Fruit fly (Drosophila melanogaster) whole organism, embryonic: ENCODE measurements around the gene CG14286.

Source experiments
- CG10959 ChIP-seq: fragments of 200-800 bp; sonication (Bioruptor generic); IDR thresholded peaks from 2 replicates; pipeline ENCODE4 v1.3.6; 2022; ENCODE audit warnings: missing biosample characterization, missing genetic modification characterization
- CG11085 ChIP-seq: fragments of 200-800 bp; sonication (Bioruptor generic); IDR thresholded peaks from 2 replicates; pipeline ENCODE4 v1.3.6; 2022; ENCODE audit warnings: missing biosample characterization, missing genetic modification characterization
- CG13624 ChIP-seq: fragments of 200-800 bp; sonication (Bioruptor generic); optimal IDR thresholded peaks from 2 replicates; lab custom pipeline; 2016; ENCODE audit warnings: missing biosample characterization, missing genetic modification characterization
- CG15601 ChIP-seq: fragments of 200-800 bp; sonication (Bioruptor generic); optimal IDR thresholded peaks from 3 replicates; lab custom pipeline; 2019; ENCODE audit warnings: missing biosample characterization, mild to moderate bottlenecking, missing genetic modification characterization, moderate library complexity
- CG2678 ChIP-seq: fragments of 200-800 bp; sonication (Bioruptor generic); optimal IDR thresholded peaks from 3 replicates; lab custom pipeline; 2019; ENCODE audit warnings: missing biosample characterization, mild to moderate bottlenecking, missing genetic modification characterization, moderate library complexity
- CG3065 ChIP-seq: fragments of 200-800 bp; sonication (Bioruptor generic); optimal IDR thresholded peaks from 2 replicates; lab custom pipeline; 2016; ENCODE audit warnings: missing biosample characterization, missing genetic modification characterization
- CG31365 ChIP-seq: fragments of 200-800 bp; sonication (Bioruptor generic); optimal IDR thresholded peaks from 2 replicates; lab custom pipeline; 2018; ENCODE audit warnings: missing biosample characterization, mild to moderate bottlenecking, missing genetic modification characterization
- CG3995 ChIP-seq: fragments of 200-800 bp; sonication (Bioruptor generic); optimal IDR thresholded peaks from 3 replicates; lab custom pipeline; 2016; ENCODE audit warnings: missing biosample characterization, missing genetic modification characterization
- CG4424 ChIP-seq: fragments of 200-800 bp; sonication (Bioruptor generic); optimal IDR thresholded peaks from 3 replicates; lab custom pipeline; 2016; ENCODE audit warnings: missing biosample characterization, missing genetic modification characterization
- CG7786 ChIP-seq: fragments of 200-800 bp; sonication (Bioruptor generic); optimal IDR thresholded peaks from 2 replicates; lab custom pipeline; 2016; ENCODE audit warnings: missing biosample characterization, missing genetic modification characterization
- CG7928 ChIP-seq: fragments of 200-800 bp; sonication (Bioruptor generic); optimal IDR thresholded peaks from 2 replicates; lab custom pipeline; 2017; ENCODE audit warnings: missing biosample characterization, mild to moderate bottlenecking, missing genetic modification characterization
- CG8765 ChIP-seq: fragments of 200-800 bp; sonication (Bioruptor generic); IDR thresholded peaks from 2 replicates; pipeline ENCODE4 v1.3.6; 2022; ENCODE audit warnings: missing biosample characterization, missing genetic modification characterization
- Dip3 ChIP-seq: fragments of 200-800 bp; sonication (Bioruptor generic); optimal IDR thresholded peaks from 3 replicates; lab custom pipeline; 2016; ENCODE audit warnings: missing biosample characterization, missing genetic modification characterization
- Drgx ChIP-seq: fragments of 200-800 bp; sonication (Bioruptor generic); IDR thresholded peaks from 2 replicates; pipeline ENCODE4 v1.3.6; 2022; ENCODE audit warnings: missing biosample characterization, missing genetic modification characterization
- ERR ChIP-seq: fragments of 200-800 bp; sonication (Bioruptor generic); optimal IDR thresholded peaks from 2 replicates; lab custom pipeline; 2016; ENCODE audit warnings: missing biosample characterization, missing genetic modification characterization
- HLH54F ChIP-seq: fragments of 200-800 bp; sonication (Bioruptor generic); optimal IDR thresholded peaks from 3 replicates; lab custom pipeline; 2016; ENCODE audit warnings: missing biosample characterization, missing genetic modification characterization
- HmgZ ChIP-seq: fragments of 200-800 bp; sonication (Bioruptor generic); optimal IDR thresholded peaks from 2 replicates; lab custom pipeline; 2018; ENCODE audit warnings: missing biosample characterization, mild to moderate bottlenecking, missing genetic modification characterization
- Hr51 ChIP-seq, 2 experiments: fragments of 200-800 bp; sonication (Bioruptor generic); optimal IDR thresholded peaks; 2 replicates in 1 of 2; 3 replicates in 1 of 2; lab custom pipeline; 2016 to 2018; ENCODE audit warnings: missing biosample characterization in 2 of 2, missing genetic modification characterization in 2 of 2, mild to moderate bottlenecking in 1 of 2, moderate library complexity in 1 of 2
- Oaz ChIP-seq: fragments of 200-800 bp; sonication (Bioruptor generic); IDR thresholded peaks from 2 replicates; pipeline ENCODE4 v1.3.6; 2022; ENCODE audit warnings: missing biosample characterization, missing genetic modification characterization
- Opbp ChIP-seq: fragments of 200-800 bp; sonication (Bioruptor generic); IDR thresholded peaks from 3 replicates; pipeline ENCODE4 v1.3.6; 2022; ENCODE audit warnings: missing biosample characterization, missing genetic modification characterization; ENCODE audit not compliant: partially characterized antibody
- Xrp1 ChIP-seq: fragments of 200-800 bp; sonication (Bioruptor generic); IDR thresholded peaks from 2 replicates; pipeline ENCODE4 v1.3.6; 2022; ENCODE audit warnings: missing biosample characterization, missing genetic modification characterization
- abd-A ChIP-seq: fragments of 200-800 bp; sonication (Bioruptor generic); optimal IDR thresholded peaks from 3 replicates; lab custom pipeline; 2019; ENCODE audit warnings: missing biosample characterization, mild to moderate bottlenecking, missing genetic modification characterization, moderate library complexity
- bbx ChIP-seq: fragments of 200-800 bp; sonication (Bioruptor generic); IDR thresholded peaks from 2 replicates; pipeline ENCODE4 v1.3.6; 2022; ENCODE audit warnings: missing biosample characterization, missing genetic modification characterization; ENCODE audit not compliant: partially characterized antibody
- caup ChIP-seq: fragments of 200-800 bp; sonication (Bioruptor generic); optimal IDR thresholded peaks from 3 replicates; lab custom pipeline; 2017; ENCODE audit warnings: missing biosample characterization, mild to moderate bottlenecking, missing genetic modification characterization, moderate library complexity; ENCODE audit not compliant: severe bottlenecking
- corto ChIP-seq: fragments of 200-800 bp; sonication (Bioruptor generic); optimal IDR thresholded peaks from 2 replicates; lab custom pipeline; 2016; ENCODE audit warnings: missing biosample characterization, mild to moderate bottlenecking, missing genetic modification characterization, moderate library complexity
- crol ChIP-seq: fragments of 200-800 bp; sonication (Bioruptor generic); IDR thresholded peaks from 2 replicates; pipeline ENCODE4 v1.3.6; 2022; ENCODE audit warnings: missing biosample characterization, missing genetic modification characterization
- dmrt99B ChIP-seq: fragments of 200-800 bp; sonication (Bioruptor generic); optimal IDR thresholded peaks from 2 replicates; lab custom pipeline; 2018; ENCODE audit warnings: missing biosample characterization, mild to moderate bottlenecking, missing genetic modification characterization, moderate library complexity
- dpn ChIP-seq, 2 experiments: fragments of 200-800 bp; sonication (Bioruptor generic); optimal IDR thresholded peaks; 3 replicates each; lab custom pipeline; 2016; ENCODE audit warnings: missing biosample characterization in 2 of 2, missing genetic modification characterization in 2 of 2
- emc ChIP-seq: fragments of 200-800 bp; sonication (Bioruptor generic); optimal IDR thresholded peaks from 2 replicates; lab custom pipeline; 2016; ENCODE audit warnings: missing biosample characterization, missing genetic modification characterization
- ftz-f1 ChIP-seq: fragments of 200-800 bp; sonication (Bioruptor generic); optimal IDR thresholded peaks from 2 replicates; lab custom pipeline; 2016; ENCODE audit warnings: missing biosample characterization, missing genetic modification characterization
- gro ChIP-seq: fragments of 200-800 bp; sonication (Bioruptor generic); optimal IDR thresholded peaks from 2 replicates; lab custom pipeline; 2016; ENCODE audit warnings: missing biosample characterization, missing genetic modification characterization
- hb ChIP-seq: fragments of 200-800 bp; sonication (Bioruptor generic); IDR thresholded peaks from 3 replicates; pipeline ENCODE4 v1.3.6; 2022; ENCODE audit warnings: missing biosample characterization, missing genetic modification characterization; ENCODE audit not compliant: partially characterized antibody
- hkb ChIP-seq, 2 experiments: fragments of 200-800 bp in 1 of 2; fragments of >200 bp in 1 of 2; sonication (Bioruptor generic) in 1 of 2; IDR thresholded peaks in 1 of 2; optimal IDR thresholded peaks in 1 of 2; 2 replicates each; pipeline versions ENCODE4 v1.3.6 to Lab custom; 2017 to 2022; ENCODE audit warnings: missing biosample characterization in 1 of 2, missing genetic modification characterization in 1 of 2
- ken ChIP-seq: fragments of 200-800 bp; sonication (Bioruptor generic); IDR thresholded peaks from 3 replicates; pipeline ENCODE4 v1.3.6; 2022; ENCODE audit warnings: missing biosample characterization, missing genetic modification characterization
- kni ChIP-seq: fragments of 200-800 bp; sonication (Bioruptor generic); optimal IDR thresholded peaks from 3 replicates; lab custom pipeline; 2017; ENCODE audit warnings: mild to moderate bottlenecking, missing biosample characterization, missing genetic modification reagents, missing genetic modification characterization
- lilli ChIP-seq: fragments of 200-800 bp; sonication (Bioruptor generic); optimal IDR thresholded peaks from 3 replicates; lab custom pipeline; 2016; ENCODE audit warnings: missing biosample characterization, missing genetic modification characterization
- lola ChIP-seq, 3 experiments: fragments of >200 bp in 2 of 3; fragments of 200-800 bp in 1 of 3; sonication (Bioruptor generic) in 1 of 3; optimal IDR thresholded peaks; 2 replicates each; lab custom pipeline; 2017 to 2019; ENCODE audit warnings: missing biosample characterization in 3 of 3, missing genetic modification characterization in 3 of 3, mild to moderate bottlenecking in 1 of 3, moderate library complexity in 1 of 3
- pzg ChIP-seq: fragments of 200-800 bp; sonication (Bioruptor generic); optimal IDR thresholded peaks from 3 replicates; lab custom pipeline; 2018; ENCODE audit warnings: missing biosample characterization, mild to moderate bottlenecking, missing genetic modification characterization, moderate library complexity
- rib ChIP-seq: fragments of 200-800 bp; sonication (Bioruptor generic); IDR thresholded peaks from 2 replicates; pipeline ENCODE4 v1.3.6; 2022; ENCODE audit warnings: missing biosample characterization, missing genetic modification characterization
- salm ChIP-seq: fragments of 200-800 bp; sonication (Bioruptor generic); optimal IDR thresholded peaks from 2 replicates; lab custom pipeline; 2018; ENCODE audit warnings: missing biosample characterization, mild to moderate bottlenecking, missing genetic modification characterization
- sc ChIP-seq, 3 experiments: fragments of >200 bp in 2 of 3; fragments of 200-800 bp in 1 of 3; sonication (Bioruptor generic) in 1 of 3; optimal IDR thresholded peaks; 2 replicates in 2 of 3; 3 replicates in 1 of 3; lab custom pipeline; 2017; ENCODE audit warnings: mild to moderate bottlenecking in 1 of 3, missing biosample characterization in 1 of 3, missing genetic modification characterization in 1 of 3, missing genetic modification reagents in 1 of 3
- sd ChIP-seq: fragments of 200-800 bp; sonication (Bioruptor generic); optimal IDR thresholded peaks from 3 replicates; lab custom pipeline; 2018; ENCODE audit warnings: missing biosample characterization, mild to moderate bottlenecking, missing genetic modification characterization, moderate library complexity
- toy ChIP-seq: fragments of 200-800 bp; sonication (Bioruptor generic); IDR thresholded peaks from 2 replicates; pipeline ENCODE4 v1.3.6; 2022; ENCODE audit warnings: missing biosample characterization, missing genetic modification characterization
- trh ChIP-seq: fragments of 200-800 bp; sonication (Bioruptor generic); optimal IDR thresholded peaks from 2 replicates; lab custom pipeline; 2016; ENCODE audit warnings: missing biosample characterization, missing genetic modification characterization
- tx ChIP-seq: fragments of 200-800 bp; sonication (Bioruptor generic); optimal IDR thresholded peaks from 2 replicates; lab custom pipeline; 2016; ENCODE audit warnings: missing biosample characterization, missing genetic modification characterization
- unpg ChIP-seq: fragments of 200-800 bp; sonication (Bioruptor generic); optimal IDR thresholded peaks from 3 replicates; lab custom pipeline; 2018; ENCODE audit warnings: missing biosample characterization, mild to moderate bottlenecking, missing genetic modification characterization, moderate library complexity
- usp ChIP-seq: fragments of >200 bp; optimal IDR thresholded peaks from 2 replicates; lab custom pipeline; 2017; ENCODE audit warnings: missing biosample characterization, missing genetic modification characterization
- zen2 ChIP-seq: fragments of 200-800 bp; sonication (Bioruptor generic); IDR thresholded peaks from 3 replicates; pipeline ENCODE4 v1.3.6; 2022; ENCODE audit warnings: missing biosample characterization, missing genetic modification characterization; ENCODE audit not compliant: partially characterized antibody

The CG14286 gene

dm6 chr3R:18990514-18990913 is 33.4 kb upstream of the CG14286 start (continued):
- TF ChIP-seq toy (no peak), sc (optimal IDR thresholded peaks at IDR 0.05; lab: Kevin White, UChicago) (no peak), sc (GFP tag; optimal IDR thresholded peaks at IDR 0.05; lab: Kevin White, UChicago) (no peak), CG15601 (tag; lab: Kevin White, UChicago) (peak; percentile 14), lola (GFP tag; optimal IDR thresholded peaks at IDR 0.05; lab: Kevin White, UChicago) (peak in 1 of 3 experiments; percentile 38), CG31365 (tag; lab: Kevin White, UChicago) (no peak), CG3065 (GFP tag; lab: Kevin White, UChicago) (no peak), CG7928 (GFP tag; lab: Kevin White, UChicago) (no peak), corto (no peak), hb (GFP tag; lab: Robert Waterston, UW) (no peak), crol (GFP tag; lab: Robert Waterston, UW) (no peak), bbx (no peak), unpg (peak; percentile 30), Xrp1 (GFP tag; lab: Robert Waterston, UW) (peak; percentile 62; the same call in 1 of the 2 replicates)

dm6 chr3R:18991721-18992120 is 32.2 kb upstream of the CG14286 start:
- no peak for TF ChIP-seq Oaz
- no peak for TF ChIP-seq zen2
- TF ChIP-seq hkb (optimal IDR thresholded peaks at IDR 0.05; lab: Kevin White, UChicago): no peak
- TF ChIP-seq hkb (GFP tag; IDR thresholded peaks at IDR 0.05; lab: Robert Waterston, UW): no peak
- no peak for TF ChIP-seq abd-A (tag; lab: Kevin White, UChicago)
- no peak for TF ChIP-seq usp
- TF ChIP-seq HmgZ (tag; lab: Kevin White, UChicago): no peak
- TF ChIP-seq ERR (GFP tag; lab: Kevin White, UChicago): no peak
- no peak for TF ChIP-seq CG15601 (tag; lab: Kevin White, UChicago)
- TF ChIP-seq lilli: no peak
- no peak for TF ChIP-seq ftz-f1 (GFP tag; lab: Kevin White, UChicago)
- TF ChIP-seq Drgx (GFP tag; lab: Robert Waterston, UW): no peak
- no peak for TF ChIP-seq Dip3
- no peak for TF ChIP-seq trh (GFP tag; lab: Kevin White, UChicago)
- no peak for TF ChIP-seq Opbp (GFP tag; lab: Robert Waterston, UW)
- TF ChIP-seq salm (tag; lab: Kevin White, UChicago): peak; percentile 15
- no peak for TF ChIP-seq kni
- no peak for TF ChIP-seq CG3995 (GFP tag; lab: Kevin White, UChicago)
- no peak for TF ChIP-seq CG11085 (GFP tag; lab: Robert Waterston, UW)
- TF ChIP-seq CG7786 (GFP tag; lab: Kevin White, UChicago): no peak
- no peak for TF ChIP-seq toy
- TF ChIP-seq HLH54F (GFP tag; lab: Kevin White, UChicago): no peak
- no peak for TF ChIP-seq CG2678
- no peak for TF ChIP-seq dmrt99B (tag; lab: Kevin White, UChicago)
- TF ChIP-seq dpn (GFP tag; optimal IDR thresholded peaks at IDR 0.05; lab: Kevin White, UChicago): no peak
- no peak for TF ChIP-seq gro (GFP tag; lab: Kevin White, UChicago)
- TF ChIP-seq pzg: no peak
- TF ChIP-seq CG4424 (GFP tag; lab: Kevin White, UChicago): no peak
- TF ChIP-seq CG8765 (GFP tag; lab: Robert Waterston, UW): no peak
- TF ChIP-seq ken: no peak
- peak; percentile 76 for TF ChIP-seq sd (tag; lab: Kevin White, UChicago)
- TF ChIP-seq caup (GFP tag; lab: Kevin White, UChicago): peak; percentile 2
- no peak for TF ChIP-seq tx (GFP tag; lab: Kevin White, UChicago)
- TF ChIP-seq Hr51 (GFP tag; optimal IDR thresholded peaks at IDR 0.05; lab: Kevin White, UChicago): no peak
- no peak for TF ChIP-seq CG13624
- no peak for TF ChIP-seq rib (GFP tag; lab: Robert Waterston, UW)
- TF ChIP-seq emc: no peak
- TF ChIP-seq CG10959 (GFP tag; lab: Robert Waterston, UW): no peak
- no peak for TF ChIP-seq sc (optimal IDR thresholded peaks at IDR 0.05; lab: Kevin White, UChicago)
- TF ChIP-seq sc (GFP tag; optimal IDR thresholded peaks at IDR 0.05; lab: Kevin White, UChicago): no peak
